Worm (Caenorhabditis elegans) whole organism, young adult: Measurements from ENCODE around the gene Y46D2A.1.
A peak's percentile ranks its signal among the peaks of the same experiment; 100 is the strongest.
"Not testable (repeated sequence)": the region's sequence is repeated elsewhere in the genome, so short reads cannot be mapped to it uniquely, and the experiment has no call there.

Experiments
- B0035.1 ChIP-seq: sonication (generic microtip); optimal IDR thresholded peaks from 2 replicates; lab custom pipeline; 2016; ENCODE audit warnings: missing genetic modification characterization, mild to moderate bottlenecking, missing compliant biosample characterization, missing genotype, missing genetic modification reagents
- B0336.3 ChIP-seq: fragments of 200-800 bp; sonication (Bioruptor generic); IDR thresholded peaks from 2 replicates; pipeline ENCODE4 v1.3.6; 2022; ENCODE audit warnings: missing genetic modification characterization, missing compliant biosample characterization
- C06A6.2 ChIP-seq: fragments of 200-800 bp; sonication (Bioruptor generic); conservative IDR thresholded peaks from 2 replicates; pipeline ENCODE4 v1.3.6; 2022; ENCODE audit warnings: missing genetic modification characterization, missing compliant biosample characterization
- C17E4.6 ChIP-seq: fragments of 200-800 bp; sonication (Bioruptor generic); IDR thresholded peaks from 2 replicates; pipeline ENCODE4 v1.3.6; 2022; ENCODE audit warnings: missing genetic modification reagents, missing genetic modification characterization, missing compliant biosample characterization
- F10E7.11 ChIP-seq: sonication (generic microtip); optimal IDR thresholded peaks from 2 replicates; lab custom pipeline; 2017; ENCODE audit warnings: mild to moderate bottlenecking, missing genetic modification characterization, moderate library complexity, missing compliant biosample characterization
- F39B2.1 ChIP-seq: fragments of 200-800 bp; sonication (Bioruptor generic); IDR thresholded peaks from 2 replicates; pipeline ENCODE4 v1.3.6; 2022; ENCODE audit warnings: missing genetic modification reagents, missing genetic modification characterization, missing compliant biosample characterization
- F52B5.7 ChIP-seq: sonication (generic microtip); optimal IDR thresholded peaks from 2 replicates; lab custom pipeline; 2016; ENCODE audit warnings: mild to moderate bottlenecking, missing genetic modification characterization, missing compliant biosample characterization
- T26A5.8 ChIP-seq: sonication (generic microtip); optimal IDR thresholded peaks from 2 replicates; lab custom pipeline; 2016; ENCODE audit warnings: missing genetic modification characterization, missing compliant biosample characterization
- Y53F4B.3 ChIP-seq: fragments of 200-800 bp; sonication (Bioruptor generic); IDR thresholded peaks from 2 replicates; pipeline ENCODE4 v1.3.6; 2022; ENCODE audit warnings: missing genetic modification reagents, missing genetic modification characterization, missing compliant biosample characterization
- Y95B8A.8 ChIP-seq: fragments of 200-800 bp; sonication (Bioruptor generic); IDR thresholded peaks from 2 replicates; pipeline ENCODE4 v1.3.6; 2022; ENCODE audit warnings: missing genetic modification reagents, missing genetic modification characterization, missing compliant biosample characterization
- ZK185.1 ChIP-seq: sonication (generic microtip); optimal IDR thresholded peaks from 2 replicates; lab custom pipeline; 2016; ENCODE audit warnings: mild to moderate bottlenecking, missing genetic modification characterization, missing compliant biosample characterization; ENCODE audit not compliant: poor library complexity, severe bottlenecking
- ama-1 ChIP-seq, 3 experiments: fragments of 150-350 bp in 1 of 3; sonication (generic microtip) in 2 of 3; optimal IDR thresholded peaks; 2 replicates each; lab custom pipeline; 2014 to 2018; ENCODE audit warnings: missing biosample characterization in 2 of 3, missing genetic modification characterization in 2 of 3, missing genetic modification reagents in 2 of 3
- aptf-2 ChIP-seq: fragments of 200-800 bp; sonication (Bioruptor generic); conservative IDR thresholded peaks from 2 replicates; pipeline ENCODE4 v1.3.6; 2022; ENCODE audit warnings: missing genetic modification reagents, missing genetic modification characterization, missing compliant biosample characterization
- athp-1 ChIP-seq: sonication (generic microtip); optimal IDR thresholded peaks from 2 replicates; lab custom pipeline; 2017; ENCODE audit warnings: mild to moderate bottlenecking, missing genetic modification characterization, missing compliant biosample characterization
- attf-6 ChIP-seq: fragments of 200-800 bp; sonication (Bioruptor generic); IDR thresholded peaks from 2 replicates; pipeline ENCODE4 v1.3.6; 2022; ENCODE audit warnings: missing genetic modification reagents, missing genetic modification characterization, missing compliant biosample characterization
- cebp-1 ChIP-seq, 2 experiments: fragments of 200-800 bp in 1 of 2; sonication (Bioruptor generic) in 1 of 2; sonication (generic microtip) in 1 of 2; IDR thresholded peaks in 1 of 2; optimal IDR thresholded peaks in 1 of 2; 2 replicates each; pipeline versions ENCODE4 v1.3.6 to Lab custom; 2017 to 2022; ENCODE audit warnings: missing compliant biosample characterization in 2 of 2, missing genetic modification characterization in 2 of 2, mild to moderate bottlenecking in 1 of 2, missing genetic modification reagents in 1 of 2, moderate library complexity in 1 of 2
- hlh-12 ChIP-seq: sonication (generic microtip); optimal IDR thresholded peaks from 2 replicates; lab custom pipeline; 2016; ENCODE audit warnings: missing genetic modification characterization, missing compliant biosample characterization
- hmg-1.2 ChIP-seq: fragments of 200-800 bp; sonication (Bioruptor generic); IDR thresholded peaks from 2 replicates; pipeline ENCODE4 v1.3.6; 2022; ENCODE audit warnings: missing genetic modification reagents, missing genetic modification characterization, missing compliant biosample characterization
- hmg-20 ChIP-seq: fragments of 200-800 bp; sonication (Bioruptor generic); IDR thresholded peaks from 2 replicates; pipeline ENCODE4 v1.3.6; 2022; ENCODE audit warnings: missing genetic modification reagents, missing genetic modification characterization, missing compliant biosample characterization
- lag-1 ChIP-seq: fragments of 200-800 bp; sonication (Bioruptor generic); IDR thresholded peaks from 2 replicates; pipeline ENCODE4 v1.3.6; 2022; ENCODE audit warnings: missing genetic modification reagents, missing genetic modification characterization, missing compliant biosample characterization
- lin-54 ChIP-seq: fragments of 200-800 bp; sonication (Bioruptor generic); optimal IDR thresholded peaks from 2 replicates; lab custom pipeline; 2018; ENCODE audit warnings: mild to moderate bottlenecking, missing genetic modification characterization, missing compliant biosample characterization
- mel-28 ChIP-seq: sonication (generic microtip); optimal IDR thresholded peaks from 2 replicates; lab custom pipeline; 2016; ENCODE audit warnings: borderline replicate concordance, mild to moderate bottlenecking, missing genetic modification characterization, missing compliant biosample characterization
- mxl-1 ChIP-seq: sonication (generic microtip); optimal IDR thresholded peaks from 2 replicates; lab custom pipeline; 2016; ENCODE audit warnings: missing genetic modification characterization, missing compliant biosample characterization
- nhr-179 ChIP-seq: sonication (generic microtip); optimal IDR thresholded peaks from 2 replicates; lab custom pipeline; 2016; ENCODE audit warnings: mild to moderate bottlenecking, missing genetic modification characterization, missing compliant biosample characterization
- nhr-80 ChIP-seq: sonication (generic microtip); optimal IDR thresholded peaks from 2 replicates; lab custom pipeline; 2016; ENCODE audit warnings: missing genetic modification characterization, missing compliant biosample characterization
- pbrm-1 ChIP-seq: fragments of 200-800 bp; sonication (Bioruptor generic); IDR thresholded peaks from 2 replicates; pipeline ENCODE4 v1.3.6; 2022; ENCODE audit warnings: missing genetic modification reagents, missing genetic modification characterization, missing compliant biosample characterization
- rcor-1 ChIP-seq: fragments of 200-800 bp; sonication (Bioruptor generic); IDR thresholded peaks from 2 replicates; pipeline ENCODE4 v1.3.6; 2022; ENCODE audit warnings: missing genetic modification reagents, missing genetic modification characterization, missing compliant biosample characterization
- snpc-1.1 ChIP-seq: sonication (generic microtip); optimal IDR thresholded peaks from 2 replicates; lab custom pipeline; 2017; ENCODE audit warnings: missing genetic modification characterization, mild to moderate bottlenecking, missing compliant biosample characterization, antibody characterized with exemption, moderate library complexity, missing genotype, missing genetic modification reagents; ENCODE audit not compliant: insufficient read depth
- sptf-2 ChIP-seq: fragments of 200-800 bp; sonication (Bioruptor generic); optimal IDR thresholded peaks from 2 replicates; lab custom pipeline; 2018; ENCODE audit warnings: mild to moderate bottlenecking, missing genetic modification characterization, missing compliant biosample characterization
- unc-62 ChIP-seq: fragments of 150-350 bp; optimal IDR thresholded peaks from 2 replicates; lab custom pipeline; 2014; ENCODE audit warnings: missing biosample characterization, missing genetic modification reagents, missing genetic modification characterization
- zim-3 ChIP-seq: sonication (generic microtip); optimal IDR thresholded peaks from 2 replicates; lab custom pipeline; 2017; ENCODE audit warnings: mild to moderate bottlenecking, missing genetic modification characterization, moderate library complexity, missing compliant biosample characterization
- ztf-3 ChIP-seq: fragments of 200-800 bp; sonication (Bioruptor generic); optimal IDR thresholded peaks from 2 replicates; lab custom pipeline; 2018; ENCODE audit warnings: mild to moderate bottlenecking, missing genetic modification characterization, missing compliant biosample characterization

Y46D2A.1 gene

DNA sequence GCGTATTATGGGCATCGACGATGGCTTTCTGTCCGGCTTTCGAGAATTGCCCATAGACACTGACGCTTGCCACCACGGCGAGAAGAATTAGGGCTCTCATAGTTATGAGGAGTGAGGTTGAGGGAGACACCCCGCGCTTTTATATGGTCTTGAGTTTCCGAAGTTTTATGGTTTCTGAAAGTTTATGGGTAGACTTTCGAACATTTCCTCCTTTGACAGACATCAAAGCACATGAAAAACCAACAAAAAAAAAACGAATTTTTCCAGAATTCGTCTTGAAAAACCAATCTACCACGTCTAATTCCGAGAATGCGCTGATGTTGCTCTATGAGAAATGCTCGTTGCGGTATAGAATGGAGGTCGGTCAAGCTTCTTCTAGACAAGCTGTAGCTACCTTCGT lies 37.8 kb upstream of the Y46D2A.1 start, which contains the start of gene scl-15:
TSS of gene scl-15 (minus strand) at position 101 of the 400 bp plus-strand sequence.
- TF ChIP-seq F39B2.1 (no peak), sptf-2 (GFP tag; lab: Kevin White, UChicago) (no peak), Y95B8A.8 (no peak)
- TF ChIP-seq, all 124 proteins: peak for 0

DNA sequence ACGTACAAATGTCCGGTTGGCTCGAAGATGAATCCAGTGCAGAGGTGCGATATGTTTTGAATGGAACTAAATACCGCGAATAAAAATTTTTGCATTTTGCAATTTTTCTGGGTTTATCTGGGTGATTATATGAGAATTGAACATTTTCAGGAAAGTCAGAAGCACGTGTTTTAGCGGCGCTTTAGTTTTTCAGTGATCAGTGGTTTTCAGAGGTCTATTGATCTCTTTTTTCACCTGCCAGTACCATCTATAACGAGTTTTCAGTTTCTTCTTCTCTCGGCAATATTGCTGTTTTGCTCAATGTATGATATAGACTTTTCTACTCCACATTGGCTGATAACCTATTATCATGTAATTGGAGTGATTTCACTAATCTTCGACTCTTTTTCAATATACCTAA lies 35.3 kb upstream of the Y46D2A.1 start, which contains the start of gene sri-63:
TSS of gene sri-63 (plus strand) at position 301 of the 400 bp plus-strand sequence.
- TF ChIP-seq nhr-179 (tag; lab: Kevin White, UChicago) (no peak), hmg-1.2 (no peak), ama-1 (optimal IDR thresholded peaks at IDR 0.05; lab: Kevin White, UChicago) (no peak), ama-1 (GFP tag; optimal IDR thresholded peaks at IDR 0.05; lab: Kevin White, UChicago) (no peak), mel-28 (tag; lab: Kevin White, UChicago) (no peak), zim-3 (no peak), cebp-1 (GFP tag; IDR thresholded peaks at IDR 0.05; lab: Robert Waterston, UW) (no peak), cebp-1 (tag; optimal IDR thresholded peaks at IDR 0.05; lab: Kevin White, UChicago) (no peak), unc-62 (GFP tag; lab: Kevin White, UChicago) (no peak), Y53F4B.3 (GFP tag; lab: Robert Waterston, UW) (no peak), mxl-1 (no peak), B0035.1 (tag; lab: Kevin White, UChicago) (no peak), ztf-3 (no peak)

DNA sequence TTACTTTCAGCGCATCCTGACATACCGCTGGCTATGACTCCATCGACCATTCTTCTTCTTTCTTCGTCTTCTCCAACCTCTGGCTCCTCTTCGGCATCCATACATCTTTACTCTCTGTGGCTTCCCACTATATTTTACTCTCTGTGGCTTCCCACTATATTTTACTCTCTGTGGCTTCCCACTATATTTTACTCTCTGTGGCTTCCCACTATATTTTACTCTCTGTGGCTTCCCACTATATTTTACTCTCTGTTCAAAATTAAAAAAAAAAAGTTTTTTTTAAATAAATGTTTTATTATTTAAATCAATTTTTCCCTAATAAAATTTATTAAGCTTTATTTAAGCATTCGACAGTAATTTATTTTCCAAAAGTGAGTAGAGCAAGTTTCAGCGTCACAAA lies 31.8 kb upstream of the Y46D2A.1 start, which contains the start of gene F39E9.14:
TSS of gene F39E9.14 (minus strand) at position 101 of the 400 bp plus-strand sequence.
- TF ChIP-seq aptf-2 (GFP tag; lab: Robert Waterston, UW); pbrm-1; B0336.3: not testable (repeated sequence)

DNA sequence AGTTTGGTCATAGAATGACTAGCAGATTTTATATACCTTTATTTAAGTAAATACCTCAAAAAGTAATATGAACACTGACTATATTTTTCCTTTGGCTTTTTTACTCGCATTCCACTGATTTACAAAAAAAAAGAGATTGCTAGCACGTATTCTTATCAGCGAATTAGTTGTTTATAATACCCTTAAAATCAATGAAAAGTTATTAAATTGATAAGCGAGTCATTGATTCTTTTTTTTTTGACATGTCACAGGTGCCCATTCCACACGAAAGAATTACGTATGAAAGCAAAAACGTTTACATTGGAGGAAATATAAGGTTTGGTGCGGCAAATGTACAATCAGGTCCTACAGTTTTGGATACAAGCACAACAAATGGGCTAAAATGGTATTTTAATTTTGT lies 27.2 kb upstream of the Y46D2A.1 start, which contains the start of gene btb-17:
TSS of gene btb-17 (plus strand) at position 213 of the 400 bp plus-strand sequence.
- TF ChIP-seq F10E7.11 (tag; lab: Kevin White, UChicago) (no peak), rcor-1 (GFP tag; lab: Robert Waterston, UW) (no peak), nhr-80 (tag; lab: Kevin White, UChicago) (peak; percentile 35)
- TF ChIP-seq, all 124 proteins: peak for 1

DNA sequence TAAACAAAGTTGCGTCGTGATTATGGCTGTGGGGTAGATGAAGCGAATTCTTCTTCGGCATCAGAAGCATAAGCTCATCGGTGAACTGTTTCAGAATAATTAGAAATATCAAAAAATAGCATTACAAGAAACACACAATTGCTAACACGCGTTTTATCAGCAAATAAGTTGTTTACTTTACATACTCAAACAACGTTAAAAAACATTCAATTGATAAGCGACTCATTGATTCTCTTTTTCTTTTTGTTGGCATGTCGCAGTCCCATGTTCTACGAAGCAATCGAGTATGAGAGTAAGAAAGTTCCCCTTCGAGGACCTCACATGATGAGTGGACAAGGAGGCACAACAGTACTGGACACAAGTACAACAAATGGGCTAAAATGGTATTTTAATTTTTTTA lies 25.7 kb upstream of the Y46D2A.1 start, which contains the start of gene btb-16:
TSS of gene btb-16 (plus strand) at position 240 of the 400 bp plus-strand sequence.
- TF ChIP-seq hmg-20, result no peak
- TF ChIP-seq nhr-80 (tag; lab: Kevin White, UChicago), result peak; percentile 36

DNA sequence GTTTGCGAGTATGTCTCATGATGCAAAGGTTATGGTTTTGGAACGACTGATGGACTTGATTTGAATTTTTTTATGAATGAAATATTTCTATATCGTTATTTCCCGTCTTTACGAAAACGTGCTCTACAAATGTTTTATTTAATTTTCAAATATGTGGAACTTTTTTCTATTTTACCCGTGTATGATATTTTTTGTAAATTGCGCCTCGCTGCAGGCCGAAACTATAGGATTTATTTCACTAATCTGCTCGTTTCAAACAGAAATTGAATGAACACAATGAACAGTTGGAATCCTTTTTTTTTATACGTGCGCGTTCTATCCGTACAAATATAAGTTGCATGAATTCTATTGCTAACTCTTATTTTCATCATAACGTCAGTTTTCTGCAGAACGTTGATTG lies 24.4 kb upstream of the Y46D2A.1 start, which contains the start of gene btb-18:
TSS of gene btb-18 (plus strand) at position 301 of the 400 bp plus-strand sequence.
- TF ChIP-seq B0336.3, result no peak
- no peak for TF ChIP-seq hlh-12 (tag; lab: Kevin White, UChicago)
- no peak for TF ChIP-seq T26A5.8 (tag; lab: Kevin White, UChicago)
- no peak for TF ChIP-seq snpc-1.1 (tag; lab: Kevin White, UChicago)
- TF ChIP-seq nhr-179 (tag; lab: Kevin White, UChicago), result no peak
- no peak for TF ChIP-seq F52B5.7
- no peak for TF ChIP-seq C17E4.6
- TF ChIP-seq lin-54, result no peak
- no peak for TF ChIP-seq lag-1 (GFP tag; lab: Robert Waterston, UW)
- no peak for TF ChIP-seq ZK185.1 (tag; lab: Kevin White, UChicago)
- TF ChIP-seq Y53F4B.3 (GFP tag; lab: Robert Waterston, UW), result no peak
- TF ChIP-seq C06A6.2 (GFP tag; lab: Robert Waterston, UW), result no peak
- no peak for TF ChIP-seq attf-6
- no peak for TF ChIP-seq athp-1 (tag; lab: Kevin White, UChicago)
